Fruit fly (Drosophila melanogaster) whole organism, larva: Measurements from ENCODE around the gene Akr1B.
"Not testable (repeated sequence)": the region's sequence is repeated elsewhere in the genome, so short reads cannot be mapped to it uniquely, and the experiment has no call there.

Experiments used
- noc ChIP-seq: fragments of 200-800 bp; sonication (Bioruptor generic); optimal IDR thresholded peaks from 3 replicates; lab custom pipeline; 2019; ENCODE audit warnings: missing biosample characterization, mild to moderate bottlenecking, missing genetic modification characterization, moderate library complexity

The Akr1B gene

dm6 chr3L:11609153-11609809 is 14.9 kb downstream of the Akr1B start, which contains the start of gene Duba:
Gene Duba (minus strand): TSS chr3L:11609465.
- TF ChIP-seq noc: no peak

DNA sequence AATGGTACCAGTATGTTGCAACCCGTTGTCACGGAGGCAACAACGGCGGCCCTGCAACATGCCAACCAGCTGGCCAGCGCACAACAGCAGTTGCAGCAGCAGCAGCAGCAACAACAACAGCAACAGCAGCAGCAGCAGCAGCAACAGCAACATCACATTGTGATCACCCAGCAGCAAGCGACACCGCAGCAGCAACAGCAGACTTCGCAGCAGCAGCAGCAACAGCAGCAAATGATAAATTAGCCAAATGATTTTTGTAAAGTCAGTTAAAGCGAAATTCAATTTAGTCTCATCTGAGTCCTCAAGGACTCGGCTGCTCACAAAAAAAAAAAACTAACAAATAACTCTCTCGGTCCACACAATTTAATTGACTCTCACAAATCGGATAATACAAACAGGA is 20.0 kb downstream of the Akr1B start:
- TF ChIP-seq noc: no peak

DNA sequence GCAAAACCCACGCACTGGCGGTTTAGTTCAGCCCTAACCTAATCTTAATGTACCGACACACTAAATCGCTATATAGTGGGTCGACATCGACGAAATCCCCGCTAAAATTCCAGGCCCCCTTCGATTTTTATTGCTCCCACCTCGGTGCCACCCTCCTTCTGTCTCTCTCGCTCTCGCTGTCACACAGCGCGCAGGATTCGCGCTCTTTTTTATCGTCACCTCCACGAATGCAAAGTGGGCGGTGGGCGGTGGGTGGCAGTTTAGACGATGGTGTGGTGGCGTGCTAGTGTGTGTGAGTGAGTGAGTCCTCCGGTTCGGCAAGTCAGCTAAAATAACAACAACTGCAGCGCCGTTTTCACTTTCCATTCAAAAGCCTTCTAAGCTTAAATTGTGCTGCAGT is 22.1 kb downstream of the Akr1B start:
- no peak for TF ChIP-seq noc

DNA sequence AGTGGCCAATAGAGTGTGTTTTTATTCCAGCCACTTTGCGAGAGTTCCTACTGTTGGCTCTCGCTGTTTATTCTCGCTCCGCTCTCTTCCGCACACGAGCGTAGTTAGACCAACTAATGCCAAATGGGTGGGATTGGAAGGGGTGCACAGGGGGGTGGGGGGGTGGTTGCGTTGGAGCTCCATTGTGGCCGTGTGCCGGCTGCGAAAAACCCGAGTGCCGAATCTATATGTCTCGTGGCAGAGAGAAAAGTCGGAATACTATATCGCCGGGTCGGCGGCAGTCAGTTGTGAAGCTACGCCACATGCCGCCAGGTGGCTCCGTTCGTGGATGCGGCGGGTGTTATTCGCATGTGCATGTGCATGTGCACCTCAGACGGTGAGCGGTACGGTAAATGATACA is 23.0 kb downstream of the Akr1B start:
- TF ChIP-seq noc: no peak

- no peak for TF ChIP-seq noc
Measured at dm6 chr3L:11599965-11600420, 24.2 kb downstream of the Akr1B start, which contains the start of the genes CG14137 and CG46394. Gene CG14137 (minus strand): TSS chr3L:11600065. Gene CG46394 (plus strand): TSS chr3L:11600370.

- no peak for TF ChIP-seq noc
Measured at dm6 chr3L:11599255-11599654, 24.9 kb downstream of the Akr1B start.

dm6 chr3L:11596585-11597252 is 27.5 kb downstream of the Akr1B start, which contains the start of gene CG7368:
Gene CG7368 (plus strand): TSS chr3L:11597202.
- no peak for TF ChIP-seq noc

- no peak for TF ChIP-seq noc
Measured at dm6 chr3L:11593778-11594177, 30.4 kb downstream of the Akr1B start.

- no peak for TF ChIP-seq noc
Measured at dm6 chr3L:11591803-11592202, 32.4 kb downstream of the Akr1B start.

DNA sequence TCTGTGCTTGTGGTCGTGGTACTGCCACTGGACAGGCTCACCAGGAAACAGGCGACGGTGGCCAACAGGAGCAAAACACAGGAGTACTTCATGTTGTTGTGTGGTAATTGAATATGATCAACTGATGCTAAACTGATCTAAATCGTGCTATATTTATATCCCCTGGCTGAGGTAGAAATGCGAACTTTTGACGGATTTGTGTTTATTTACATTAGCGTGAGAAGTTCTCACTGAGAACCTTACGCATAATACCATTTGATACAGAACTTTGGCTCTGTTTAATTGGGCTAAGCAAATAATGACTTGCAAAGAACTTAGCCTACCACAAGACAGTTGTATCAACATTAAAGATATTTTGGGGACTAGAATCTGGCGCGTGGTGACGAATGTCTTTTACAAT is 33.0 kb downstream of the Akr1B start, which contains the start of gene CG33268:
CG33268 (minus strand) TSS at position 101 of the 400 bp plus-strand sequence.
- no peak for TF ChIP-seq noc

DNA sequence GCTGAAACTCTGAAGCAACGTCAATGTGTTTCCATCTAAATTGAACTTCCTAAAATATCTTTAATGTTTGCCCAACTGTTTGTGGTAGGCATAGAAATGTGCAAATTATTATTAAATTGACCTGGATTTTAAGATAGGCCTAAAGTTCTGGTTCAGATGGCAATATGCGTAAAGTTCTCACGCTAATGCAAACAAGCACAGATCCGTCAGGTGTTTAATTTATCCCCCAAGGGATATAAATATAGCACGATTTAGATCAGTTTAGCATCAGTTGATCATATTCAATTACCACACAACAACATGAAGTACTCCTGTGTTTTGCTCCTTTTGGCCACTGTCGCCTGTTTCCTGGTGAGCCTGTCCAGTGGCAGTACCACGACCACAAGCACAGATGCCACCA is 34.8 kb downstream of the Akr1B start, which contains the start of gene CG7377:
CG7377 (plus strand) TSS at position 301 of the 400 bp plus-strand sequence.
- not testable (repeated sequence) for TF ChIP-seq noc

dm6 chr3L:11588594-11588993 is 35.6 kb downstream of the Akr1B start:
- TF ChIP-seq noc: no peak

dm6 chr3L:11587720-11588580 is 36.2 kb downstream of the Akr1B start, which contains the start of gene rt:
Gene rt (minus strand): TSS chr3L:11587770.
- no peak for TF ChIP-seq noc

- no peak for TF ChIP-seq noc
Measured at dm6 chr3L:11586794-11587462, 37.3 kb downstream of the Akr1B start.

- no peak for TF ChIP-seq noc
Measured at dm6 chr3L:11583964-11584363, 40.2 kb downstream of the Akr1B start, which contains the start of gene CG32086. Gene CG32086 (minus strand): TSS chr3L:11584064.

DNA sequence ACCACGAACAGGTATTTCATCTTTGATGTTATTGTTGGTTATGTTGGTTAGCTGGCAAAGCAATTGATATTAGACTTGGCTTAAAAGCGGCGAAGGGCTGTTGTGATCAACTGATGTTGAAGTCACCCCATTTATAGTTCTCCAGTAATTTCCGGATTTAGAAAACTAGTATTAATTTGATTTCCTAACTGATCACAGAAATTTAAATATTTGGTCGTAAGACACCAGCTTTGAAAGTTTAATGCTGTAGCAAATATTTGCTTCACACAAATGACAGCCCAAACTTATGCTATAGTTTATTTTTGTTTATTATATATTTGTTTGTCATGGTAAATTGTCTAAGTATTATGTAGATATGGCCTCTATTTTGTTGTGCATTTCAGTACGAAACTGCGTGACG is 42.1 kb downstream of the Akr1B start, which contains the start of gene CG33269:
CG33269 (minus strand) TSS at position 101 of the 400 bp plus-strand sequence.
- no peak for TF ChIP-seq noc
